Fruit fly (Drosophila melanogaster) S2 (cell line): Measurements from ENCODE around the gene CG17754.

Experiments
- CG8478 ChIP-seq: fragments of >200 bp; optimal IDR thresholded peaks from 2 replicates; lab custom pipeline; 2018
- CTCF ChIP-seq, 2 experiments: fragments of >200 bp; optimal IDR thresholded peaks; 2 replicates each; lab custom pipeline; 2018

dm6 chrX:9295518-9295917 lies 45.3 kb downstream of the CG17754 start:
- TF ChIP-seq CG8478 (lab: Kevin White, UChicago): no peak
- no peak for TF ChIP-seq CTCF (optimal IDR thresholded peaks at IDR 0.05; lab: Kevin White, UChicago)
